Worm (Caenorhabditis elegans): ENCODE results near the gene F40G12.5.

F40G12.5 gene

DNA sequence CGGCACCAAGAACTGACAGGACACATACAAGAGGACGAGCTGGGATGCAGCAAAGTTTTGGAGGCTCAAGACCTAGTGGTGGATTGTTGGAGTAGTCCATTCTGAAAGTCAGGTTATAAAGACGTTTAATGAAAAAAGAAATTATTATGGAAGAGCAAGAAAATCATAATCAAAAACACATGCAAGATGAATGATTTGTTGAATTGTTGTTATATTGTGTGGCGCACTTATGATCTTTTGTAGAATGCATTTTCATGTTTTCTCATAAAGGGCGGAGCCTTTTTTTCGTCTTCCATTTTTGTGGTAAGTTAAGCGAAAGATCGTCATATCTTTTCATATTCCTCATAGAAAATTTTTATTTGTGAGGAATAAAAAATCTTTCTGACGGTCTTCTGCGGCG lies 45.9 kb upstream of the F40G12.5 start, which contains the start of gene F47B8.2:
Gene F47B8.2, minus strand, starts transcription at position 101 of the 400 bp plus-strand sequence.
- TF ChIP-seq hmg-1.2 (GFP tag; IDR thresholded peaks at IDR 0.05), result no peak
- no peak for TF ChIP-seq zim-3 (tag; optimal IDR thresholded peaks at IDR 0.05)
- no peak for TF ChIP-seq ztf-22 (GFP tag; optimal IDR thresholded peaks at IDR 0.05)
- no peak for TF ChIP-seq lir-1 (GFP tag; conservative IDR thresholded peaks at IDR 0.05)
- no peak for TF ChIP-seq lsy-27 (tag; optimal IDR thresholded peaks at IDR 0.05; ENCODE audit: borderline replicate concordance, insufficient read depth)
- TF ChIP-seq ceh-40 (GFP tag; IDR thresholded peaks at IDR 0.05), result no peak
- TF ChIP-seq Y67H2A.10 (GFP tag; conservative IDR thresholded peaks at IDR 0.05), result no peak
- no peak for TF ChIP-seq madf-6 (GFP tag; IDR thresholded peaks at IDR 0.05)
- TF ChIP-seq F23B12.7 (tag; optimal IDR thresholded peaks at IDR 0.05; ENCODE audit: insufficient read depth), result no peak
- no peak for TF ChIP-seq B0261.1 (tag; optimal IDR thresholded peaks at IDR 0.05)
- TF ChIP-seq sptf-2 (GFP tag; optimal IDR thresholded peaks at IDR 0.05), result no peak
- no peak for TF ChIP-seq tlf-1 (GFP tag; optimal IDR thresholded peaks at IDR 0.05)
- no peak for TF ChIP-seq Y53F4B.3 (GFP tag; IDR thresholded peaks at IDR 0.05)
- no peak for TF ChIP-seq Y79H2A.3 (GFP tag; conservative IDR thresholded peaks at IDR 0.05)
- TF ChIP-seq ceh-100 (GFP tag; IDR thresholded peaks at IDR 0.05), result no peak
- no peak for TF ChIP-seq hlh-26 (GFP tag; conservative IDR thresholded peaks at IDR 0.05)
- no peak for TF ChIP-seq lin-54 (GFP tag; optimal IDR thresholded peaks at IDR 0.05)
- no peak for TF ChIP-seq lin-40 (tag; optimal IDR thresholded peaks at IDR 0.05)
- TF ChIP-seq sdz-38 (tag; optimal IDR thresholded peaks at IDR 0.05), result no peak

DNA sequence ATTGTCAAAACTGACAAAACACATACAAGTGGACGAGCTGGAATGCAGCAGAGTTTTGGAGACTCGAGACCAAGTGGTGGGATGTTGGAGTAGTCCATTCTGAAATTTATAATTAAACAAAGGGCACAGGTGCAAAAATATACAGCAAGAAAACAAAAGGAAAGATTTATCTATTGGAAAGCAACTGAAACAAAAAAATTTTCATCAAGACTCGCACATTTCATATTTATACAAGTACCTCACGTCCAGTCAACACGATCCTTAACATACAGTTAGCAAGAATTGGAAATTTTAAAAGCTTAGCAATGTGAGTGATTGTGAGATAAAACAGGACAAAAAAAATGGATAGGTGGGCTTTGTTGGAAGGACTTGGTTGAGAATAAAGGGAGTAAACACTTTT lies 43.6 kb upstream of the F40G12.5 start, which contains the start of gene F47B8.1:
Gene F47B8.1, minus strand, starts transcription at position 101 of the 400 bp plus-strand sequence.
- TF ChIP-seq snpc-1.1 (tag; optimal IDR thresholded peaks at IDR 0.05; ENCODE audit: insufficient read depth), result no peak
- no peak for TF ChIP-seq D2030.7 (GFP tag; IDR thresholded peaks at IDR 0.05)
- no peak for TF ChIP-seq ceh-79 (tag; optimal IDR thresholded peaks at IDR 0.05)
- no peak for TF ChIP-seq nhr-120 (GFP tag; IDR thresholded peaks at IDR 0.05)
- TF ChIP-seq mxl-1 (tag; optimal IDR thresholded peaks at IDR 0.05), result no peak
- no peak for TF ChIP-seq C17E4.6 (GFP tag; IDR thresholded peaks at IDR 0.05)
- no peak for TF ChIP-seq let-526 (GFP tag; IDR thresholded peaks at IDR 0.05)
- TF ChIP-seq gei-17 (GFP tag; optimal IDR thresholded peaks at IDR 0.05), result no peak
- no peak for TF ChIP-seq madf-6 (GFP tag; IDR thresholded peaks at IDR 0.05)
- TF ChIP-seq attf-3 (GFP tag; conservative IDR thresholded peaks at IDR 0.05), result no peak
- TF ChIP-seq lin-54 (GFP tag; optimal IDR thresholded peaks at IDR 0.05), result no peak
- TF ChIP-seq K11D2.4 (GFP tag; IDR thresholded peaks at IDR 0.05), result no peak
- no peak for TF ChIP-seq aptf-2 (GFP tag; conservative IDR thresholded peaks at IDR 0.05)
- no peak for TF ChIP-seq ceh-100 (GFP tag; IDR thresholded peaks at IDR 0.05)
- TF ChIP-seq F33H1.4 (GFP tag; IDR thresholded peaks at IDR 0.05), result no peak
- no peak for TF ChIP-seq snpc-4 (GFP tag; optimal IDR thresholded peaks at IDR 0.05)
- TF ChIP-seq snpc-4 (tag; optimal IDR thresholded peaks at IDR 0.05), result no peak
- TF ChIP-seq T07F8.4 (tag; optimal IDR thresholded peaks at IDR 0.05), result no peak
- TF ChIP-seq let-607 (tag; optimal IDR thresholded peaks at IDR 0.05), result no peak

DNA sequence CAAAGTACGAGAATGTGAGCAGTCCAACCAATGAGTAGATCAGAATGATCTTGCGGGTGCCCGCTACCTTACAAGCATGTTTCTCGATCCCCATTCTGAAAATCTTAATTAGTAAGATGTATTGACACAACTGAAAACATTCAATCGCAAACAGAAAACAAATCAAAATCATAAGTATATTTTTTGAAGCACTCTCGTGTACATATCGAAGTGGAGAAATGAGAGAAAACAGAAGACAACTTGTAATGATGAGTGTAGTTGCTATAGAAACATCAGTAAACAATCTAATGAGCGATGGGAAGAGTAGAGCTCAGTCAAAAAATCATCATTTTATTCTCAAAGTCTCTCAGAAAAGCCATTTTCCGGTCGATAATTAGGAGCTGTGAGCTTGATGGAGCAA lies 42.1 kb upstream of the F40G12.5 start, which contains the start of gene F14D7.8:
Gene F14D7.8, minus strand, starts transcription at position 101 of the 400 bp plus-strand sequence.
- TF ChIP-seq cebp-2 (GFP tag; IDR thresholded peaks at IDR 0.05) (no peak), F10E7.11 (tag; optimal IDR thresholded peaks at IDR 0.05) (no peak), ztf-6 (GFP tag; IDR thresholded peaks at IDR 0.05) (no peak), egl-18 (GFP tag; IDR thresholded peaks at IDR 0.05) (no peak), ZK185.1 (tag; optimal IDR thresholded peaks at IDR 0.05; ENCODE audit: poor library complexity, severe bottlenecking) (no peak), egrh-3 (GFP tag; IDR thresholded peaks at IDR 0.05) (no peak)

All from whole organism, young adult.